Fruit fly (Drosophila melanogaster) whole organism, embryonic: Measurements from ENCODE around the gene Pex7.

ENCODE experiments used
- Asciz ChIP-seq: fragments of 200-800 bp; sonication (Bioruptor generic); optimal IDR thresholded peaks from 2 replicates; lab custom pipeline; 2017; ENCODE audit warnings: missing biosample characterization, mild to moderate bottlenecking, missing genetic modification characterization, missing genetic modification reagents
- CG10543 ChIP-seq: fragments of 200-800 bp; sonication (Bioruptor generic); optimal IDR thresholded peaks from 3 replicates; lab custom pipeline; 2017; ENCODE audit warnings: missing biosample characterization, mild to moderate bottlenecking, missing genetic modification characterization, moderate library complexity
- CG10565 ChIP-seq: fragments of 200-800 bp; sonication (Bioruptor generic); optimal IDR thresholded peaks from 3 replicates; lab custom pipeline; 2016; ENCODE audit warnings: missing biosample characterization, mild to moderate bottlenecking, missing genetic modification characterization
- CG12942 ChIP-seq: fragments of 200-800 bp; sonication (Bioruptor generic); optimal IDR thresholded peaks from 3 replicates; lab custom pipeline; 2016; ENCODE audit warnings: missing biosample characterization, missing genetic modification characterization
- CG13775 ChIP-seq: fragments of 200-800 bp; sonication (Bioruptor generic); optimal IDR thresholded peaks from 3 replicates; lab custom pipeline; 2017; ENCODE audit warnings: missing biosample characterization, mild to moderate bottlenecking, missing genetic modification characterization
- CG15073 ChIP-seq: fragments of 200-800 bp; sonication (Bioruptor generic); optimal IDR thresholded peaks from 2 replicates; lab custom pipeline; 2016; ENCODE audit warnings: missing biosample characterization, missing genetic modification characterization
- CG15601 ChIP-seq: fragments of 200-800 bp; sonication (Bioruptor generic); optimal IDR thresholded peaks from 3 replicates; lab custom pipeline; 2019; ENCODE audit warnings: missing biosample characterization, mild to moderate bottlenecking, missing genetic modification characterization, moderate library complexity
- CG17186 ChIP-seq: fragments of 200-800 bp; sonication (Bioruptor generic); optimal IDR thresholded peaks from 3 replicates; lab custom pipeline; 2017; ENCODE audit warnings: missing biosample characterization, missing genetic modification reagents, missing genetic modification characterization
- CG17802 ChIP-seq: fragments of 200-800 bp; sonication (Bioruptor generic); optimal IDR thresholded peaks from 2 replicates; lab custom pipeline; 2018; ENCODE audit warnings: missing biosample characterization, mild to moderate bottlenecking, missing genetic modification characterization, moderate library complexity
- CG2875 ChIP-seq: fragments of 200-800 bp; sonication (Bioruptor generic); optimal IDR thresholded peaks from 2 replicates; lab custom pipeline; 2017; ENCODE audit warnings: missing biosample characterization, mild to moderate bottlenecking, missing genetic modification characterization, missing genetic modification reagents
- CG32767 ChIP-seq: fragments of 200-800 bp; sonication (Bioruptor generic); IDR thresholded peaks from 2 replicates; pipeline ENCODE4 v1.3.6; 2022; ENCODE audit warnings: missing biosample characterization, missing genetic modification characterization
- CG34376 ChIP-seq: fragments of 200-800 bp; sonication (Bioruptor generic); optimal IDR thresholded peaks from 2 replicates; lab custom pipeline; 2018; ENCODE audit warnings: missing biosample characterization, mild to moderate bottlenecking, missing genetic modification characterization
- CG4424 ChIP-seq: fragments of 200-800 bp; sonication (Bioruptor generic); optimal IDR thresholded peaks from 3 replicates; lab custom pipeline; 2016; ENCODE audit warnings: missing biosample characterization, missing genetic modification characterization
- CG4730 ChIP-seq: fragments of 200-800 bp; sonication (Bioruptor generic); IDR thresholded peaks from 2 replicates; pipeline ENCODE4 v1.3.6; 2022; ENCODE audit warnings: missing biosample characterization, missing genetic modification characterization
- CG4820 ChIP-seq: fragments of 200-800 bp; sonication (Bioruptor generic); optimal IDR thresholded peaks from 3 replicates; lab custom pipeline; 2016; ENCODE audit warnings: missing biosample characterization, missing genetic modification characterization
- CG5180 ChIP-seq: fragments of 200-800 bp; sonication (Bioruptor generic); optimal IDR thresholded peaks from 3 replicates; lab custom pipeline; 2017; ENCODE audit warnings: missing biosample characterization, missing genetic modification characterization, mild to moderate bottlenecking, moderate library complexity, missing genetic modification reagents
- CG6272 ChIP-seq: fragments of 200-800 bp; sonication (Bioruptor generic); IDR thresholded peaks from 2 replicates; pipeline ENCODE4 v1.3.6; 2022; ENCODE audit warnings: missing biosample characterization, missing genetic modification characterization
- CG8765 ChIP-seq: fragments of 200-800 bp; sonication (Bioruptor generic); IDR thresholded peaks from 2 replicates; pipeline ENCODE4 v1.3.6; 2022; ENCODE audit warnings: missing biosample characterization, missing genetic modification characterization
- CG8924 ChIP-seq: fragments of 200-800 bp; optimal IDR thresholded peaks from 3 replicates; lab custom pipeline; 2019; ENCODE audit warnings: missing biosample characterization, mild to moderate bottlenecking, missing genetic modification characterization, moderate library complexity
- CG8944 ChIP-seq: fragments of 200-800 bp; sonication (Bioruptor generic); optimal IDR thresholded peaks from 3 replicates; lab custom pipeline; 2016; ENCODE audit warnings: missing biosample characterization, missing genetic modification characterization
- CG9215 ChIP-seq: fragments of 200-800 bp; sonication (Bioruptor generic); IDR thresholded peaks from 2 replicates; pipeline ENCODE4 v1.3.6; 2022; ENCODE audit warnings: missing biosample characterization, missing genetic modification characterization
- CTCF ChIP-seq: fragments of 200-800 bp; sonication (Bioruptor generic); optimal IDR thresholded peaks from 2 replicates; lab custom pipeline; 2017; ENCODE audit warnings: missing biosample characterization, mild to moderate bottlenecking, missing genetic modification characterization, moderate library complexity
- D19B ChIP-seq: fragments of 200-800 bp; sonication (Bioruptor generic); optimal IDR thresholded peaks from 2 replicates; lab custom pipeline; 2017; ENCODE audit warnings: missing biosample characterization, mild to moderate bottlenecking, missing genetic modification characterization
- Eip74EF ChIP-seq, 2 experiments: fragments of 200-800 bp in 1 of 2; fragments of >200 bp in 1 of 2; sonication (Bioruptor generic) in 1 of 2; optimal IDR thresholded peaks; 2 replicates each; lab custom pipeline; 2017 to 2019; ENCODE audit warnings: missing biosample characterization in 2 of 2, missing genetic modification characterization in 2 of 2, mild to moderate bottlenecking in 1 of 2, moderate library complexity in 1 of 2
- Fer1 ChIP-seq: fragments of 200-800 bp; sonication (Bioruptor generic); optimal IDR thresholded peaks from 2 replicates; lab custom pipeline; 2017; ENCODE audit warnings: missing biosample characterization, mild to moderate bottlenecking, missing genetic modification characterization
- Fer3 ChIP-seq: fragments of 200-800 bp; sonication (Bioruptor generic); optimal IDR thresholded peaks from 2 replicates; lab custom pipeline; 2018; ENCODE audit warnings: missing biosample characterization, mild to moderate bottlenecking, missing genetic modification characterization, moderate library complexity
- H2.0 ChIP-seq: fragments of 200-800 bp; sonication (Bioruptor generic); IDR thresholded peaks from 2 replicates; pipeline ENCODE4 v1.3.6; 2022; ENCODE audit warnings: missing biosample characterization, missing genetic modification characterization
- Hey ChIP-seq: fragments of 200-800 bp; sonication (Bioruptor generic); optimal IDR thresholded peaks from 3 replicates; lab custom pipeline; 2018; ENCODE audit warnings: missing biosample characterization, mild to moderate bottlenecking, missing genetic modification characterization
- Oli ChIP-seq: fragments of 200-800 bp; sonication (Bioruptor generic); optimal IDR thresholded peaks from 2 replicates; lab custom pipeline; 2018; ENCODE audit warnings: missing biosample characterization, mild to moderate bottlenecking, missing genetic modification characterization, moderate library complexity
- Rfx ChIP-seq: fragments of 200-800 bp; sonication (Bioruptor generic); IDR thresholded peaks from 2 replicates; pipeline ENCODE4 v1.3.6; 2022; ENCODE audit warnings: missing biosample characterization, missing genetic modification characterization
- Sox102F ChIP-seq: fragments of 200-800 bp; sonication (Bioruptor generic); optimal IDR thresholded peaks from 2 replicates; lab custom pipeline; 2018; ENCODE audit warnings: missing biosample characterization, mild to moderate bottlenecking, missing genetic modification characterization, moderate library complexity
- Ssrp ChIP-seq: fragments of 200-800 bp; sonication (Bioruptor generic); optimal IDR thresholded peaks from 2 replicates; lab custom pipeline; 2018; ENCODE audit warnings: missing biosample characterization, mild to moderate bottlenecking, missing genetic modification characterization, moderate library complexity
- ac ChIP-seq: fragments of 200-800 bp; sonication (Bioruptor generic); optimal IDR thresholded peaks from 3 replicates; lab custom pipeline; 2017; ENCODE audit warnings: missing biosample characterization, mild to moderate bottlenecking, missing genetic modification characterization
- amos ChIP-seq: fragments of 200-800 bp; sonication (Bioruptor generic); IDR thresholded peaks from 2 replicates; pipeline ENCODE4 v1.3.6; 2022; ENCODE audit warnings: missing biosample characterization, missing genetic modification characterization; ENCODE audit not compliant: partially characterized antibody
- aop ChIP-seq: fragments of 200-800 bp; sonication (Bioruptor generic); IDR thresholded peaks from 2 replicates; pipeline ENCODE4 v1.3.6; 2022; ENCODE audit warnings: missing biosample characterization, missing genetic modification characterization
- bigmax ChIP-seq: fragments of 200-800 bp; sonication (Bioruptor generic); optimal IDR thresholded peaks from 2 replicates; lab custom pipeline; 2018; ENCODE audit warnings: missing biosample characterization, mild to moderate bottlenecking, missing genetic modification characterization
- croc ChIP-seq: fragments of 200-800 bp; sonication (Bioruptor generic); conservative IDR thresholded peaks from 3 replicates; pipeline ENCODE4 v1.3.6; 2022; ENCODE audit warnings: missing biosample characterization, missing genetic modification characterization
- cwo ChIP-seq: fragments of 200-800 bp; sonication (Bioruptor generic); optimal IDR thresholded peaks from 3 replicates; lab custom pipeline; 2017; ENCODE audit warnings: missing biosample characterization, missing genetic modification characterization, mild to moderate bottlenecking, moderate library complexity, missing genetic modification reagents
- hbn ChIP-seq: fragments of 200-800 bp; sonication (Bioruptor generic); IDR thresholded peaks from 2 replicates; pipeline ENCODE4 v1.3.6; 2022; ENCODE audit warnings: missing biosample characterization, missing genetic modification characterization; ENCODE audit not compliant: partially characterized antibody
- ken ChIP-seq: fragments of 200-800 bp; sonication (Bioruptor generic); IDR thresholded peaks from 3 replicates; pipeline ENCODE4 v1.3.6; 2022; ENCODE audit warnings: missing biosample characterization, missing genetic modification characterization
- knrl ChIP-seq: fragments of 200-800 bp; sonication (Bioruptor generic); IDR thresholded peaks from 3 replicates; pipeline ENCODE4 v1.3.6; 2022; ENCODE audit warnings: missing biosample characterization, missing genetic modification characterization; ENCODE audit not compliant: partially characterized antibody
- p53 ChIP-seq: fragments of 200-800 bp; sonication (Bioruptor generic); optimal IDR thresholded peaks from 2 replicates; lab custom pipeline; 2016; ENCODE audit warnings: missing biosample characterization, missing genetic modification characterization
- pros ChIP-seq: fragments of 200-800 bp; sonication (Bioruptor generic); optimal IDR thresholded peaks from 3 replicates; lab custom pipeline; 2019; ENCODE audit warnings: missing biosample characterization, mild to moderate bottlenecking, missing genetic modification characterization, moderate library complexity
- ro ChIP-seq: fragments of 200-800 bp; sonication (Bioruptor generic); IDR thresholded peaks from 2 replicates; pipeline ENCODE4 v1.3.6; 2022; ENCODE audit warnings: missing biosample characterization, missing genetic modification characterization
- row ChIP-seq: fragments of 200-800 bp; sonication (Bioruptor generic); IDR thresholded peaks from 3 replicates; pipeline ENCODE4 v1.3.6; 2022; ENCODE audit warnings: missing biosample characterization, missing genetic modification characterization
- scrt ChIP-seq: fragments of 200-800 bp; sonication (Bioruptor generic); optimal IDR thresholded peaks from 2 replicates; lab custom pipeline; 2018; ENCODE audit warnings: missing biosample characterization, mild to moderate bottlenecking, missing genetic modification characterization, moderate library complexity
- tio ChIP-seq: fragments of 200-800 bp; sonication (Bioruptor generic); optimal IDR thresholded peaks from 2 replicates; lab custom pipeline; 2017; ENCODE audit warnings: missing biosample characterization, missing genetic modification characterization, inconsistent platforms
- toy ChIP-seq: fragments of 200-800 bp; sonication (Bioruptor generic); IDR thresholded peaks from 2 replicates; pipeline ENCODE4 v1.3.6; 2022; ENCODE audit warnings: missing biosample characterization, missing genetic modification characterization
- zen2 ChIP-seq: fragments of 200-800 bp; sonication (Bioruptor generic); IDR thresholded peaks from 3 replicates; pipeline ENCODE4 v1.3.6; 2022; ENCODE audit warnings: missing biosample characterization, missing genetic modification characterization; ENCODE audit not compliant: partially characterized antibody

The Pex7 gene

dm6 chr3L:8667809-8668593, 21.1 kb downstream of the Pex7 start (continued):
- TF ChIP-seq CG8944 (no peak), toy (GFP tag; lab: Robert Waterston, UW) (no peak), ro (GFP tag; lab: Robert Waterston, UW) (no peak), row (GFP tag; lab: Robert Waterston, UW) (peak; percentile 66), CG34376 (GFP tag; lab: Kevin White, UChicago) (no peak), CG9215 (GFP tag; lab: Robert Waterston, UW) (no peak), CG6272 (GFP tag; lab: Robert Waterston, UW) (no peak), pros (GFP tag; lab: Kevin White, UChicago) (no peak), Asciz (GFP tag; lab: Kevin White, UChicago) (peak; percentile 2), Hey (tag; lab: Kevin White, UChicago) (no peak), CG10543 (GFP tag; lab: Kevin White, UChicago) (no peak), CG4820 (GFP tag; lab: Kevin White, UChicago) (peak; percentile 24), CG2875 (GFP tag; lab: Kevin White, UChicago) (no peak), Fer1 (GFP tag; lab: Kevin White, UChicago) (no peak), CG8924 (tag; lab: Kevin White, UChicago) (peak; percentile 28), aop (GFP tag; lab: Robert Waterston, UW) (no peak), p53 (GFP tag; lab: Kevin White, UChicago) (no peak), CG32767 (GFP tag; lab: Robert Waterston, UW) (0 out of 2 replicates have a peak, but pooled peaks have one; percentile 13), cwo (GFP tag; lab: Kevin White, UChicago) (no peak), bigmax (GFP tag; lab: Kevin White, UChicago) (no peak), CG10565 (no peak), D19B (GFP tag; lab: Kevin White, UChicago) (no peak), scrt (GFP tag; lab: Kevin White, UChicago) (no peak), CG13775 (GFP tag; lab: Kevin White, UChicago) (peak; percentile 8), Sox102F (peak; percentile 52), CG5180 (no peak), Fer3 (tag; lab: Kevin White, UChicago) (no peak), ken (GFP tag; lab: Robert Waterston, UW) (no peak), zen2 (GFP tag; lab: Robert Waterston, UW) (no peak), CG8765 (GFP tag; lab: Robert Waterston, UW) (no peak), CG4424 (GFP tag; lab: Kevin White, UChicago) (peak; percentile 41), Oli (tag; lab: Kevin White, UChicago) (peak; percentile 56), tio (no peak), CG15601 (tag; lab: Kevin White, UChicago) (peak; percentile 43), CTCF (GFP tag; lab: Kevin White, UChicago) (no peak), CG17802 (tag; lab: Kevin White, UChicago) (no peak), CG12942 (GFP tag; lab: Kevin White, UChicago) (no peak), croc (GFP tag; lab: Robert Waterston, UW) (0 out of 3 replicates have a peak, but pooled peaks have one; percentile 29), H2.0 (GFP tag; lab: Robert Waterston, UW) (no peak), CG4730 (GFP tag; lab: Robert Waterston, UW) (0 out of 2 replicates have a peak, but pooled peaks have one; percentile 17), hbn (GFP tag; lab: Robert Waterston, UW) (no peak), Ssrp (tag; lab: Kevin White, UChicago) (peak; percentile 45), ac (no peak), amos (GFP tag; lab: Robert Waterston, UW) (no peak), CG17186 (GFP tag; lab: Kevin White, UChicago) (no peak), CG15073 (no peak), Eip74EF (GFP tag; optimal IDR thresholded peaks at IDR 0.05; lab: Kevin White, UChicago) (peak in 1 of 2 experiments; percentile 8), Rfx (GFP tag; lab: Robert Waterston, UW) (no peak), knrl (GFP tag; lab: Robert Waterston, UW) (no peak)
